Worm (Caenorhabditis elegans) whole organism, late embryonic: ENCODE measurements around the gene tbx-37.

Experiments used
- T23F11.4 ChIP-seq: fragments of 200-800 bp; sonication (Bioruptor generic); optimal IDR thresholded peaks from 2 replicates; lab custom pipeline; 2018; ENCODE audit warnings: mild to moderate bottlenecking, missing genetic modification characterization, missing compliant biosample characterization
- ahr-1 ChIP-seq: sonication (generic microtip); optimal IDR thresholded peaks from 2 replicates; lab custom pipeline; 2016; ENCODE audit warnings: missing genetic modification characterization, missing compliant biosample characterization
- ama-1 ChIP-seq: fragments of 150-350 bp; optimal IDR thresholded peaks from 2 replicates; lab custom pipeline; 2014
- ceh-14 ChIP-seq: sonication (generic microtip); optimal IDR thresholded peaks from 2 replicates; lab custom pipeline; 2016; ENCODE audit warnings: missing genotype, missing genetic modification characterization, missing compliant biosample characterization
- ceh-18 ChIP-seq: sonication (generic microtip); optimal IDR thresholded peaks from 2 replicates; lab custom pipeline; 2016; ENCODE audit warnings: missing genetic modification characterization, missing compliant biosample characterization
- ceh-19 ChIP-seq: fragments of 200-800 bp; sonication (Bioruptor generic); optimal IDR thresholded peaks from 2 replicates; lab custom pipeline; 2018; ENCODE audit warnings: mild to moderate bottlenecking, missing genetic modification characterization, missing compliant biosample characterization
- ceh-24 ChIP-seq: sonication (generic microtip); optimal IDR thresholded peaks from 2 replicates; lab custom pipeline; 2016; ENCODE audit warnings: mild to moderate bottlenecking, missing genetic modification characterization, missing compliant biosample characterization
- ceh-31 ChIP-seq: sonication (generic microtip); optimal IDR thresholded peaks from 2 replicates; lab custom pipeline; 2016; ENCODE audit warnings: missing genetic modification characterization, missing compliant biosample characterization
- ceh-34 ChIP-seq: sonication (generic microtip); optimal IDR thresholded peaks from 2 replicates; lab custom pipeline; 2016; ENCODE audit warnings: mild to moderate bottlenecking, missing genetic modification characterization, missing compliant biosample characterization
- ceh-48 ChIP-seq: sonication (generic microtip); optimal IDR thresholded peaks from 2 replicates; lab custom pipeline; 2016; ENCODE audit warnings: missing genetic modification characterization, inconsistent platforms, missing compliant biosample characterization
- ceh-6 ChIP-seq: fragments of 200-800 bp; sonication (Bioruptor generic); optimal IDR thresholded peaks from 2 replicates; lab custom pipeline; 2018; ENCODE audit warnings: mild to moderate bottlenecking, missing genetic modification characterization, missing compliant biosample characterization
- dmd-4 ChIP-seq: sonication (generic microtip); optimal IDR thresholded peaks from 2 replicates; lab custom pipeline; 2016; ENCODE audit warnings: borderline replicate concordance, missing genetic modification characterization, missing compliant biosample characterization
- dve-1 ChIP-seq: sonication (generic microtip); optimal IDR thresholded peaks from 2 replicates; lab custom pipeline; 2017; ENCODE audit warnings: antibody characterized with exemption, mild to moderate bottlenecking, missing genetic modification characterization, missing compliant biosample characterization
- elt-2 ChIP-seq: sonication (generic microtip); optimal IDR thresholded peaks from 2 replicates; lab custom pipeline; 2016; ENCODE audit warnings: missing genetic modification reagents, missing genetic modification characterization, missing compliant biosample characterization
- elt-4 ChIP-seq: sonication (generic microtip); optimal IDR thresholded peaks from 2 replicates; lab custom pipeline; 2016; ENCODE audit warnings: missing genetic modification characterization, missing compliant biosample characterization
- fax-1 ChIP-seq: sonication (generic microtip); optimal IDR thresholded peaks from 2 replicates; lab custom pipeline; 2016; ENCODE audit warnings: missing genotype, missing genetic modification characterization, missing compliant biosample characterization
- fkh-6 ChIP-seq: sonication (generic microtip); optimal IDR thresholded peaks from 2 replicates; lab custom pipeline; 2016; ENCODE audit warnings: missing genetic modification characterization, missing compliant biosample characterization
- hlh-13 ChIP-seq: fragments of 200-800 bp; sonication (Bioruptor generic); optimal IDR thresholded peaks from 2 replicates; lab custom pipeline; 2018; ENCODE audit warnings: mild to moderate bottlenecking, missing genetic modification characterization, missing compliant biosample characterization
- hlh-15 ChIP-seq: sonication (generic microtip); optimal IDR thresholded peaks from 2 replicates; lab custom pipeline; 2016; ENCODE audit warnings: missing genetic modification characterization, missing compliant biosample characterization
- hlh-30 ChIP-seq: sonication (generic microtip); optimal IDR thresholded peaks from 2 replicates; lab custom pipeline; 2017; ENCODE audit warnings: antibody characterized with exemption, missing genetic modification characterization, missing compliant biosample characterization; ENCODE audit not compliant: insufficient read depth
- hlh-8 ChIP-seq: sonication (generic microtip); optimal IDR thresholded peaks from 2 replicates; lab custom pipeline; 2016; ENCODE audit warnings: missing genotype, missing genetic modification characterization, missing compliant biosample characterization
- lim-6 ChIP-seq: sonication (generic microtip); optimal IDR thresholded peaks from 2 replicates; lab custom pipeline; 2016; ENCODE audit warnings: missing genetic modification characterization, missing compliant biosample characterization
- lin-11 ChIP-seq: fragments of 200-800 bp; sonication (Bioruptor generic); optimal IDR thresholded peaks from 2 replicates; lab custom pipeline; 2018; ENCODE audit warnings: mild to moderate bottlenecking, missing genetic modification characterization, missing compliant biosample characterization
- mec-3 ChIP-seq: sonication (generic microtip); optimal IDR thresholded peaks from 2 replicates; lab custom pipeline; 2016; ENCODE audit warnings: borderline replicate concordance, missing genetic modification characterization, missing compliant biosample characterization
- nfya-1 ChIP-seq: sonication (generic microtip); optimal IDR thresholded peaks from 2 replicates; lab custom pipeline; 2017; ENCODE audit warnings: missing genetic modification characterization, mild to moderate bottlenecking, missing compliant biosample characterization, antibody characterized with exemption, moderate library complexity
- pag-3 ChIP-seq: sonication (generic microtip); optimal IDR thresholded peaks from 2 replicates; lab custom pipeline; 2016; ENCODE audit warnings: missing compliant biosample characterization, missing genetic modification characterization, borderline replicate concordance
- pat-9 ChIP-seq: fragments of 200-800 bp; sonication (Bioruptor generic); optimal IDR thresholded peaks from 2 replicates; lab custom pipeline; 2018; ENCODE audit warnings: mild to moderate bottlenecking, missing genetic modification characterization, moderate library complexity, missing compliant biosample characterization
- pax-1 ChIP-seq: fragments of 150-350 bp; optimal IDR thresholded peaks from 2 replicates; lab custom pipeline; 2014; ENCODE audit warnings: missing biosample characterization, missing genetic modification characterization
- pha-2 ChIP-seq: sonication (generic microtip); optimal IDR thresholded peaks from 2 replicates; lab custom pipeline; 2017; ENCODE audit warnings: mild to moderate bottlenecking, missing genetic modification characterization, missing compliant biosample characterization
- pqm-1 ChIP-seq: sonication (generic microtip); optimal IDR thresholded peaks from 2 replicates; lab custom pipeline; 2016; ENCODE audit warnings: missing genetic modification characterization, missing compliant biosample characterization
- ref-2 ChIP-seq: sonication (generic microtip); optimal IDR thresholded peaks from 2 replicates; lab custom pipeline; 2016; ENCODE audit warnings: missing genetic modification characterization, missing compliant biosample characterization
- sdc-2 ChIP-seq: sonication (generic microtip); optimal IDR thresholded peaks from 2 replicates; lab custom pipeline; 2016; ENCODE audit warnings: missing genotype, missing genetic modification characterization, missing compliant biosample characterization
- sox-2 ChIP-seq: fragments of 200-800 bp; sonication (Bioruptor generic); IDR thresholded peaks from 2 replicates; pipeline ENCODE4 v1.3.6; 2022; ENCODE audit warnings: missing genetic modification reagents, missing genetic modification characterization, missing compliant biosample characterization
- sox-4 ChIP-seq: sonication (generic microtip); optimal IDR thresholded peaks from 2 replicates; lab custom pipeline; 2017; ENCODE audit warnings: mild to moderate bottlenecking, missing genetic modification characterization, inconsistent platforms, missing compliant biosample characterization
- ttx-3 ChIP-seq: sonication (generic microtip); optimal IDR thresholded peaks from 2 replicates; lab custom pipeline; 2016; ENCODE audit warnings: missing genetic modification reagents, missing genetic modification characterization, missing compliant biosample characterization
- unc-3 ChIP-seq, 2 experiments: fragments of 200-800 bp in 1 of 2; sonication (Bioruptor generic) in 1 of 2; sonication (generic microtip) in 1 of 2; conservative IDR thresholded peaks in 1 of 2; optimal IDR thresholded peaks in 1 of 2; 2 replicates each; pipeline versions ENCODE4 v1.3.6 to Lab custom; 2016 to 2022; ENCODE audit warnings: missing compliant biosample characterization in 2 of 2, missing genetic modification characterization in 2 of 2, missing genetic modification reagents in 1 of 2
- ztf-16 ChIP-seq: sonication (generic microtip); optimal IDR thresholded peaks from 2 replicates; lab custom pipeline; 2017; ENCODE audit warnings: missing genetic modification characterization, missing compliant biosample characterization

Gene tbx-37

DNA sequence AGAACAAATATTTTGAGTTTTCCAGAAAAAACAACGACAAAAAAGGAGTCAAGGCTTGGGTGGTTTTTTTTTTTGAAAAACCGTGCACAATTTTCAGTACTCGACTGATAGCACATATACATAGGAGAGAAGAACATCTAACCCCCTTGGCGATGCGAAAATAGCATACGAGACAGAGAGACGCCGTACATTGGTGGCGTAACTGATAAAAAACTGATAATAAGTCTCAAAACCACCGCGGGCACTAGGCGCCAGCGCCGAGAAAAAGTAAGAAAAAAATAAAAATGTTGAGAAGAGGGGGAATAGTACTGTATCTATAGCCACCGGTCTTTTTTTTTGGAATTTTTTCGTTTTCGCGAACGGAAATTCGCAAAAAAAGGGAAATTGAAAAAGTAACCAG, 31.4 kb downstream of the tbx-37 start:
- TF ChIP-seq hlh-15 (no peak), elt-2 (peak; percentile 72)

DNA sequence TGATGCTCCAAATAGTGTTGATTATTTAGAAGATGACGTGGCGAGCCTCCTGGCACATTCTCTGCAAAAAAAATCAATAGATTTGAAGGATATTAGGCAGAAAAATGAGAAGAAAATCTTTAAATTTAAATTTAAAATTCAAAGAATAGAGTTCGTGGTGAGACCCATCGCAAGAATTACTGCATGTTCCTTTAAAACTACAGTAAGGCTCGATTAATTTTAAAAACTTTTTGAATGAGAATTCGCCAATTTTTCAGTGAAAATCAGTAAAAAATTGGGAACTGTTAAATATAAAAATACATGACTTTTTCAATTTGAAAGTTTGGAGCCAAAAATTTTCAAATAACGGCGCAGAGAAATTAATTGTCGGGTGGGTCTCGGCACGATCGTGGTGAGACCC, 31.8 kb downstream of the tbx-37 start, which contains the start of gene tra-1:
TSS of gene tra-1 (minus strand) at position 62 of the 400 bp plus-strand sequence.
- TF ChIP-seq ceh-48 (tag; lab: Kevin White, UChicago) (no peak), pha-2 (no peak), ceh-14 (tag; lab: Kevin White, UChicago) (no peak), fkh-6 (tag; lab: Kevin White, UChicago) (no peak), pat-9 (tag; lab: Kevin White, UChicago) (no peak), T23F11.4 (GFP tag; lab: Kevin White, UChicago) (no peak), pax-1 (no peak), nfya-1 (tag; lab: Kevin White, UChicago) (no peak), ttx-3 (no peak), ceh-6 (no peak), hlh-13 (GFP tag; lab: Kevin White, UChicago) (no peak), ceh-31 (tag; lab: Kevin White, UChicago) (no peak), elt-2 (no peak), mec-3 (tag; lab: Kevin White, UChicago) (no peak), ceh-34 (tag; lab: Kevin White, UChicago) (no peak), ref-2 (tag; lab: Kevin White, UChicago) (no peak), ceh-19 (GFP tag; lab: Kevin White, UChicago) (no peak), ztf-16 (no peak), sox-4 (tag; lab: Kevin White, UChicago) (no peak)
- TF ChIP-seq, all 69 proteins: peak for 0

DNA sequence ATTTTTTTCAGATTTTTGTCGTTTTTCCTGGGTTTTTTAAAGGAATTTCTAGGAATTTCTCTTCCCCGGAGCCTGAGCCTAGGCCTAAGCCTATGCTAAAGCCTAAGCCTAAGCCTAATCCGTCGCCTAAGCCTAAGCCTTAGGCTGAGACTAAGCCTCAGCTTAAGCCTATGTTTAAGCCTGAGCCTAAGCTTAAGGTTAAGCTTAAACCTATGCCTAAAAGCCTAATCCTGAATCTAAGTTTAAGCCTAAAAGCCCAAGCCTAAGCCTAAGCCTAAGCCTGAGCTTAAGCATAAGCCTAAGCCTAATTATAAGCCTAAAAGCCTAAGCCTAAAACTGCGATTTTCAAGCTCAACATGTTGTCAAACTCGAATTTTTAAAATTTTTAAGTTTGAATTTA, 32.8 kb downstream of the tbx-37 start:
- peak; percentile 93 for TF ChIP-seq dve-1 (tag; lab: Kevin White, UChicago)
- TF ChIP-seq ama-1 (lab: Kevin White, UChicago): no peak
- TF ChIP-seq pag-3 (tag; lab: Kevin White, UChicago): no peak
- no peak for TF ChIP-seq ceh-14 (tag; lab: Kevin White, UChicago)
- TF ChIP-seq ceh-19 (GFP tag; lab: Kevin White, UChicago): no peak

DNA sequence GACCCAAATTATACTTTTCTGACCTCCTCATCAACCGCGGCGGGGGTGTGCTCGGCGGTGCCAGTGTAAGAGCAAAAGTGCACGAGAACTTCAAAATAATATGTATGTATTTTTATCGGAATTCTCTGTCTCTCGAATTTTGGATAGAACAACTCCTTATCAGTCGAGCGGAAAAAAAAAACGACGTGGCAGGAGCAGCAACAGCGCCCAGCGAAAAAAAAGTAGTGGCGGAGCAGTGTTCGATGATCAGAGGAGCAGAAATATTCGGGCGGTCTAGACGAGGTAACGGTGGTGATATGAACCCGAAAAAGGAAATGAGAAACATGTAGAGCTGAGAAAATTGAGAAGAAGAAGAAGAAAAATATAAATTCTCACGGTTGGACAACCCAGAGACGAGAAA, 33.7 kb downstream of the tbx-37 start:
- TF ChIP-seq elt-4 (tag; lab: Kevin White, UChicago) (no peak), ztf-16 (no peak), hlh-30 (no peak), hlh-15 (no peak), fax-1 (tag; lab: Kevin White, UChicago) (no peak), hlh-8 (tag; lab: Kevin White, UChicago) (no peak), T23F11.4 (GFP tag; lab: Kevin White, UChicago) (no peak), dve-1 (tag; lab: Kevin White, UChicago) (no peak), nfya-1 (tag; lab: Kevin White, UChicago) (no peak), ceh-6 (no peak), dmd-4 (tag; lab: Kevin White, UChicago) (no peak), ceh-34 (tag; lab: Kevin White, UChicago) (no peak), pha-2 (no peak), sox-2 (GFP tag; lab: Robert Waterston, UW) (no peak), lim-6 (tag; lab: Kevin White, UChicago) (no peak), ceh-18 (tag; lab: Kevin White, UChicago) (no peak), ceh-24 (tag; lab: Kevin White, UChicago) (no peak), elt-2 (no peak), fkh-6 (tag; lab: Kevin White, UChicago) (no peak), ahr-1 (tag; lab: Kevin White, UChicago) (no peak)

DNA sequence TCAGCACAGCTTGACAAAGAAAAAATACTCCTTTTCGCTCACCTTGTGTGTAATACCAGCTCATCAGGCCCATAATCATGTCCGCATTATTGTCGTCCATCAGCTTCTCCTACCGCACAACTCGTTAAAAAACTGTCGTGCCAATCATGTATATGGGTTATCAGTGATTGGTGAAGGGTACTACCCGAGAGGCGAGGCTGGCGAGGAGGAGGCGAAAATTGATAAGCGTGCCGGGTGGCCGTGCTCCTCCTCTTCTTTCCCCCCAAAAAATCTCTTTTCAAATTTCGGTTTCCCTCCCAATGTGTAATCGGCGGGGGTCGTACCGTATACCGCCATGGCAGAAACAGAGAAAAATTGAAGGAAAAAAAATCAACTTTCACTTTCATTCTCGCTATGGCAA, 38.8 kb downstream of the tbx-37 start:
- no peak for TF ChIP-seq ceh-6
- TF ChIP-seq sdc-2 (tag; lab: Kevin White, UChicago): no peak
- no peak for TF ChIP-seq T23F11.4 (GFP tag; lab: Kevin White, UChicago)
- TF ChIP-seq lin-11 (tag; lab: Kevin White, UChicago): no peak
- no peak for TF ChIP-seq unc-3 (GFP tag; conservative IDR thresholded peaks at IDR 0.05; lab: Robert Waterston, UW)
- TF ChIP-seq unc-3 (tag; optimal IDR thresholded peaks at IDR 0.05; lab: Kevin White, UChicago): no peak
- no peak for TF ChIP-seq pqm-1 (tag; lab: Kevin White, UChicago)
